Worm (Caenorhabditis elegans): Measurements from ENCODE around the gene rad-51.

DNA sequence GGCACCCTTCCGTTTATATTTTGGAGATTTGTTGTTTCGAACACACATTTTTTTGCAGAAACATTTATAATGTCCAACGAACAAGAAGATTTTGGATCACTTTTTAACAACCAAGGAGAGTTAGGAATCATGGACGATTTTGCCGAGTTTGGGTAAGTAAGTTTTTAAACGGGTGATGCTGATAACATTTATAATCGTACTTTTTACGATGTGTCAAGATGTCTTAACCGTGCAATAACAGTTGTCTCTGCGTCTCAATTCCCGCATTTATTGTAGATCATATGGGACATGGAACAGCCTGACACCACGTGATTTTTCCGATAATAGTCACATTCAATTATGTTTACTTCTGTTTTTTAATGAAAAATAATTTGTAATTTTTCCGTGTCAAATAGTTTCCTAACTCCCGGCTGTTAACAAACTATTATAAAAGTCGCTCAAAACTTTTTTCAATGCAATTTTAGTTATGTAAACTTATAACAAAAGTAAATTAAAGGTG is 33.4 kb downstream of the rad-51 start, which contains the start of gene daf-14:
- TF ChIP-seq nfya-1 (tag; optimal IDR thresholded peaks at IDR 0.05) (no peak), sox-4 (tag; optimal IDR thresholded peaks at IDR 0.05) (no peak), ceh-9 (tag; optimal IDR thresholded peaks at IDR 0.05) (no peak), ref-2 (tag; optimal IDR thresholded peaks at IDR 0.05) (no peak), F13H6.1 (tag; optimal IDR thresholded peaks at IDR 0.05) (no peak), mec-3 (tag; optimal IDR thresholded peaks at IDR 0.05; ENCODE audit: borderline replicate concordance) (no peak), fkh-10 (GFP tag; optimal IDR thresholded peaks at IDR 0.05) (no peak)

Data from whole organism, late embryonic.